Worm (Caenorhabditis elegans) whole organism, mixed stage, embryonic: Measurements from ENCODE around the gene igdb-3.

Experiments used
- ces-1 ChIP-seq: fragments of 150-350 bp; optimal IDR thresholded peaks from 2 replicates; lab custom pipeline; 2014; ENCODE audit warnings: missing biosample characterization, missing genetic modification reagents, missing genetic modification characterization
- elt-3 ChIP-seq: fragments of 150-350 bp; optimal IDR thresholded peaks from 2 replicates; lab custom pipeline; 2014; ENCODE audit warnings: missing biosample characterization, missing genetic modification characterization
- nhr-12 ChIP-seq: fragments of 150-350 bp; optimal IDR thresholded peaks from 2 replicates; lab custom pipeline; 2014; ENCODE audit warnings: missing biosample characterization, missing genetic modification characterization

DNA sequence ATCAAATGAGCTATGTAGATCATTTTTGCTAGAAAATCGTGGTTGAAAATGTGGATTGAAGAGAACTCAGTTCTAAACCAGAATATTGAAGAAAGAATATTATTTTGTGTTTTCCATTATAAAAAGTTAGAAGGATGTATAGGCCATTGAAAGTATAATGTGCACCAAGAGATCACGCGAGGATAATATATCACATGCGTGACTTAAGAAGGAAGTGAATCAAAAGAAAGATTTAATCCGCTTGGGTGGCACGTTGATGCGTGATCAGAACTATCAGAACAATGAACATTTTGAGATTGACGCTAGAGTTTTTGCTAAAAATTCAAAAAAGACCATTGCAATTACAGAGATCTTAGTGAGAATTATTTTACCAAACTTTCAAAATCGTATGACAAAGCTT is 50.5 kb downstream of the igdb-3 start:
- TF ChIP-seq nhr-12 (no peak), elt-3 (no peak), ces-1 (GFP tag; lab: Kevin White, UChicago) (no peak)
